Worm (Caenorhabditis elegans) whole organism, mixed stage, embryonic: ENCODE data around the gene B0432.7.
"Not testable (repeated sequence)": the region's sequence is repeated elsewhere in the genome, so short reads cannot be mapped to it uniquely, and the experiment has no call there.

Experiments used
- ces-1 ChIP-seq: fragments of 150-350 bp; optimal IDR thresholded peaks from 2 replicates; lab custom pipeline; 2014; ENCODE audit warnings: missing biosample characterization, missing genetic modification reagents, missing genetic modification characterization
- lin-13 ChIP-seq: fragments of 150-350 bp; optimal IDR thresholded peaks from 2 replicates; lab custom pipeline; 2014; ENCODE audit warnings: missing biosample characterization, missing genetic modification characterization
- snpc-4 ChIP-seq: fragments of 150-350 bp; optimal IDR thresholded peaks from 2 replicates; lab custom pipeline; 2014; ENCODE audit warnings: missing biosample characterization, missing genetic modification characterization
- sptf-1 ChIP-seq: sonication (generic microtip); optimal IDR thresholded peaks from 2 replicates; lab custom pipeline; 2017; ENCODE audit warnings: mild to moderate bottlenecking, missing genetic modification characterization, moderate library complexity, missing compliant biosample characterization
- unc-62 ChIP-seq: fragments of 150-350 bp; optimal IDR thresholded peaks from 2 replicates; lab custom pipeline; 2014; ENCODE audit warnings: missing biosample characterization, missing genetic modification reagents, missing genetic modification characterization
- zip-8 ChIP-seq: fragments of 150-350 bp; optimal IDR thresholded peaks from 2 replicates; lab custom pipeline; 2014; ENCODE audit warnings: missing biosample characterization, missing genetic modification characterization

DNA sequence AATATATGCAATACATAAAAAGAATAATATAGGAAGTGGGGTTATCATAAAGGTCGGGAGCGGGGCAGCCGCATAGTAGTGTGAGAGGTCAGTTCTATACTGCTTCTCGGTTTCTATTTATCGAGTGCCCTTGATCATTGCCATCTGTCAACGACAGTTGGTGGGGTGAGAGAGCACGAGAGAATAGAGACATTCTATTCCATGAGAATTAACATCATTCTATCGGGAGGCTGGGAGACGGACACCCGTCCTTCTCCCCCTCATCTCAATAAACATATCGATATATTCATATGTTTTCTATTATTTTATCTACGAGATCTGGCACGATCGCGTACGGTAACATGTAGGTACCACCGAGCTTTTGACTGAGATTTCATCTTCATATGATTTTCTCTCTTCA, 38.3 kb upstream of the B0432.7 start, which contains the start of gene mps-2:
- not testable (repeated sequence) for TF ChIP-seq snpc-4 (tag; lab: Kevin White, UChicago); ces-1 (GFP tag; lab: Kevin White, UChicago); unc-62; sptf-1 (tag; lab: Kevin White, UChicago); zip-8 (tag; lab: Kevin White, UChicago); lin-13 (tag; lab: Kevin White, UChicago)
